Worm (Caenorhabditis elegans) whole organism, L3 larva: ENCODE results near the gene got-1.2.

ENCODE experiments used
- egl-5 ChIP-seq: fragments of 150-350 bp; optimal IDR thresholded peaks from 2 replicates; lab custom pipeline; 2017; ENCODE audit warnings: missing biosample characterization, missing genetic modification reagents, missing genetic modification characterization, inconsistent platforms
- nhr-76 ChIP-seq: fragments of 150-350 bp; sonication (generic microtip); optimal IDR thresholded peaks from 5 replicates; lab custom pipeline; 2014; ENCODE audit warnings: missing biosample characterization, missing genetic modification characterization
- pqm-1 ChIP-seq: fragments of 150-350 bp; optimal IDR thresholded peaks from 2 replicates; lab custom pipeline; 2017; ENCODE audit warnings: missing biosample characterization, missing genetic modification characterization, inconsistent platforms
- ztf-11 ChIP-seq: fragments of 150-350 bp; optimal IDR thresholded peaks from 2 replicates; lab custom pipeline; 2014; ENCODE audit warnings: missing biosample characterization, missing genetic modification characterization

DNA sequence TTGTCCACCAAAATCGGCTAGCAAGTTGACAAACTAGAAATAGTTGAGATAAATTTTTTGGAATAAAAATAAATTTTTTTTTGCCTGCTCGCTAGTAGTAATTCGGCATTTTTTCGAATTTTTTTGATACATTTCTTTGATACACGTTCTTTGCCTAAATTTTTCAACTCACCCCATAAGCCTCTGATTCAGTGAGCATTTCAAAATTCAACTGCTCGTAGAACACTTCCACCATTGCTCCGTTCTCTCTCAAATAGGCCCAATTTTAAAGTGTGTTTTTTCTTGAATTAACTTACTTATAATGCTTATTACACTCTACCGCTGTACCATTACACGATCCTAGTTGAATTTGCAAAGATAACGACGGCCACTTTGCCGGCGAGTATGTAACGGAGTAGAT is 10.6 kb upstream of the got-1.2 start:
- TF ChIP-seq ztf-11 (tag; lab: Kevin White, UChicago), result no peak
- no peak for TF ChIP-seq egl-5
- TF ChIP-seq nhr-76 (tag; lab: Kevin White, UChicago), result no peak
- TF ChIP-seq pqm-1, result no peak
